Worm (Caenorhabditis elegans) whole organism, L3 larva: ENCODE measurements around the gene rps-9.

Source experiments
- R02D3.7 ChIP-seq: fragments of 150-350 bp; optimal IDR thresholded peaks from 2 replicates; lab custom pipeline; 2014; ENCODE audit warnings: missing biosample characterization, missing genetic modification characterization
- ama-1 ChIP-seq: fragments of 150-350 bp; optimal IDR thresholded peaks from 2 replicates; lab custom pipeline; 2018
- fkh-10 ChIP-seq: sonication (generic microtip); optimal IDR thresholded peaks from 2 replicates; lab custom pipeline; 2017; ENCODE audit warnings: missing biosample characterization, missing genetic modification reagents, missing genetic modification characterization
- fos-1 ChIP-seq: fragments of 150-350 bp; optimal IDR thresholded peaks from 2 replicates; lab custom pipeline; 2014; ENCODE audit warnings: missing biosample characterization, missing genetic modification characterization
- hmg-11 ChIP-seq: sonication (generic microtip); optimal IDR thresholded peaks from 2 replicates; lab custom pipeline; 2016; ENCODE audit warnings: missing genetic modification characterization, missing compliant biosample characterization
- lin-39 ChIP-seq: fragments of 150-350 bp; optimal IDR thresholded peaks from 2 replicates; lab custom pipeline; 2018; ENCODE audit warnings: missing biosample characterization, missing genetic modification reagents, missing genetic modification characterization
- nhr-11 ChIP-seq: fragments of 150-350 bp; optimal IDR thresholded peaks from 2 replicates; lab custom pipeline; 2014; ENCODE audit warnings: missing biosample characterization, missing genetic modification characterization
- nhr-43 ChIP-seq: sonication (generic microtip); optimal IDR thresholded peaks from 2 replicates; lab custom pipeline; 2016; ENCODE audit warnings: mild to moderate bottlenecking, missing genetic modification characterization, missing compliant biosample characterization; ENCODE audit not compliant: poor library complexity, severe bottlenecking
- nhr-76 ChIP-seq: fragments of 150-350 bp; sonication (generic microtip); optimal IDR thresholded peaks from 5 replicates; lab custom pipeline; 2014; ENCODE audit warnings: missing biosample characterization, missing genetic modification characterization
- nhr-77 ChIP-seq: fragments of 150-350 bp; optimal IDR thresholded peaks from 2 replicates; lab custom pipeline; 2014; ENCODE audit warnings: missing biosample characterization, missing genetic modification characterization
- skn-1 ChIP-seq: fragments of 150-350 bp; optimal IDR thresholded peaks from 2 replicates; lab custom pipeline; 2014; ENCODE audit warnings: missing biosample characterization, missing genetic modification characterization
- unc-39 ChIP-seq: sonication (generic microtip); optimal IDR thresholded peaks from 4 replicates; lab custom pipeline; 2017; ENCODE audit warnings: missing biosample characterization, missing genetic modification characterization
- unc-62 ChIP-seq: fragments of 150-350 bp; sonication (generic microtip); optimal IDR thresholded peaks from 4 replicates; lab custom pipeline; 2014; ENCODE audit warnings: missing biosample characterization, missing genetic modification reagents, missing genetic modification characterization
- ztf-11 ChIP-seq: fragments of 150-350 bp; optimal IDR thresholded peaks from 2 replicates; lab custom pipeline; 2014; ENCODE audit warnings: missing biosample characterization, missing genetic modification characterization

- no peak for TF ChIP-seq nhr-43 (tag; lab: Kevin White, UChicago)
- no peak for TF ChIP-seq ztf-11 (tag; lab: Kevin White, UChicago)
- no peak for TF ChIP-seq fos-1
- no peak for TF ChIP-seq fkh-10
- no peak for TF ChIP-seq nhr-76 (tag; lab: Kevin White, UChicago)
- no peak for TF ChIP-seq nhr-11 (tag; lab: Kevin White, UChicago)
- TF ChIP-seq lin-39 (tag; lab: Kevin White, UChicago), result no peak
- TF ChIP-seq unc-62, result no peak
- TF ChIP-seq unc-39, result no peak
- no peak for TF ChIP-seq R02D3.7
- TF ChIP-seq skn-1 (tag; lab: Kevin White, UChicago), result no peak
- no peak for TF ChIP-seq nhr-77 (tag; lab: Kevin White, UChicago)
- TF ChIP-seq ama-1 (lab: Kevin White, UChicago), result no peak
- TF ChIP-seq hmg-11 (tag; lab: Kevin White, UChicago), result no peak
These were observed 39.4 kb downstream of the rps-9 start for ce11 chrII:11086770-11087169.
